Fruit fly (Drosophila melanogaster): ENCODE data around the gene Polr2A.

The Polr2A gene

DNA sequence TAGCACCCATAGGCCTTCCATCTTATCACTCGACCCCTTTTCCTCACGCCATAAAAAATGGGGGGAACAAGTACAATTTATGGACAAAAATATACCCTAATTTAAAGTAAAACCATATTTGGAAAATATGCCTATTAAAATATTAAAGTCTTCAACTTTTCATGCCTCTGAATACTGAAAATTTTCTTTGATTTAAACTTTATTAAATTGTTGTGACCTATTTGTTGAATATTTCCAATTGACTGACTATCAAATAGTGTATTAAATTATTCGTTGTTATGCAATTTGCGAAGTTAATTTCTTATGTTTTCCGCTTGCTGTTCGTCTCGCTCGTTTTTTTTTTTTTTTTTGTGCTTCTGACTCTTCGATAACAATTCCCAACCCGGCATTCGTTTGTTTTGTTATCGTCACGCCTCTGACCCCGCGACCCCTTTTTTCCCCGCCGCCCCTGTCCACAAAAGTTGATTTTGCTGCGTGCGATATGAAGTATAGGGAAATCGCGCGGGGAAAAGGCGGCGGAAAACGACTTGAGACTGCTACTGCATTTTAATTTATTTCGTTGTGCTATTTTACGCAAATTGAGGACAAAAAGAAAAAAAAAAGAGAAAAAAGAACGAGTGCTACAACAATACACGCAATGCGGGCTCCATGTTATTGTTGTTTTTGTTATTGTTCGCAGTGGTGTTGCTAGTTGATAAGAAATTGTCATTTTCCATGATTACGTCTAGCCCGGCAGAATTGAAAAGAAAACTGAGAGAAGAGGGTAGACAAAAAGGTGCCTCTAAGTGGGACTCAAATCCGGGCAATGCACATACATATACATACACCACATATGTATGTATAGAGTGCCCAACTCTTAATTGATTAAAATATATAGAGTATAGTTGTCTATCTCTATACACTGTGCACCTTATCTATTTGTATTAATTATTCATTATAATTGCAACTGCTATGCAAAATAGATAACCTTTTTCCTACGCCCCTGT lies 48.3 kb downstream of the Polr2A start (continued):
- TF ChIP-seq CG3065 (GFP tag; optimal IDR thresholded peaks at IDR 0.05): no peak
- peak; percentile 75 for TF ChIP-seq CG13424 (tag; optimal IDR thresholded peaks at IDR 0.05)
- no peak for TF ChIP-seq dati (GFP tag; IDR thresholded peaks at IDR 0.05)
- TF ChIP-seq D19A (tag; optimal IDR thresholded peaks at IDR 0.05): peak; percentile 99
- TF ChIP-seq C15 (GFP tag; IDR thresholded peaks at IDR 0.05): no peak
- TF ChIP-seq CG10979 (tag; optimal IDR thresholded peaks at IDR 0.05): peak; percentile 65
- TF ChIP-seq insv (GFP tag; optimal IDR thresholded peaks at IDR 0.05): no peak
- TF ChIP-seq Hmx (GFP tag; optimal IDR thresholded peaks at IDR 0.05): no peak
- TF ChIP-seq CG3407 (GFP tag; optimal IDR thresholded peaks at IDR 0.05): peak; percentile 48
- peak; percentile 6 for TF ChIP-seq CG13775 (GFP tag; optimal IDR thresholded peaks at IDR 0.05)
- TF ChIP-seq Pdp1 (GFP tag; optimal IDR thresholded peaks at IDR 0.05): peak; percentile 41 to 59
- TF ChIP-seq seq (GFP tag; IDR thresholded peaks at IDR 0.05): peak; percentile 59; the same call in 1 of the 2 replicates
- no peak for TF ChIP-seq CG12299 (tag; optimal IDR thresholded peaks at IDR 0.05)
- no peak for TF ChIP-seq CG12744 (GFP tag; optimal IDR thresholded peaks at IDR 0.05)
- TF ChIP-seq CG12219 (GFP tag; optimal IDR thresholded peaks at IDR 0.05): peak; percentile 60
- peak; percentile 25 for TF ChIP-seq Camta (GFP tag; optimal IDR thresholded peaks at IDR 0.05)
- TF ChIP-seq Hr78 (GFP tag; optimal IDR thresholded peaks at IDR 0.05): peak in 1 of 2 experiments; percentile 97
- TF ChIP-seq CG12155 (GFP tag; optimal IDR thresholded peaks at IDR 0.05): peak; percentile 57
- no peak for TF ChIP-seq tx (GFP tag; optimal IDR thresholded peaks at IDR 0.05)
- TF ChIP-seq CG10462 (GFP tag; optimal IDR thresholded peaks at IDR 0.05): peak; percentile 39
- TF ChIP-seq NK7.1 (GFP tag; optimal IDR thresholded peaks at IDR 0.05): no peak
- peak; percentile 66 for TF ChIP-seq CG32767 (GFP tag; IDR thresholded peaks at IDR 0.05)
- TF ChIP-seq ranshi (GFP tag; IDR thresholded peaks at IDR 0.05): 0 out of 2 replicates have a peak, but pooled peaks have one; percentile 38
- peak; percentile 32; the same call in 2 of the 3 replicates for TF ChIP-seq croc (GFP tag; conservative IDR thresholded peaks at IDR 0.05)
- TF ChIP-seq Neu2 (GFP tag; optimal IDR thresholded peaks at IDR 0.05; ENCODE audit: borderline replicate concordance): no peak
- TF ChIP-seq CG5245 (GFP tag; optimal IDR thresholded peaks at IDR 0.05): peak; percentile 7
- TF ChIP-seq CG11723 (GFP tag; optimal IDR thresholded peaks at IDR 0.05): peak; percentile 1
- peak; percentile 70 for TF ChIP-seq vvl (GFP tag; IDR thresholded peaks at IDR 0.05)
- no peak for TF ChIP-seq Kr (GFP tag; optimal IDR thresholded peaks at IDR 0.05)
- TF ChIP-seq CG6272 (GFP tag; IDR thresholded peaks at IDR 0.05): peak; percentile 44
- TF ChIP-seq gem (tag; optimal IDR thresholded peaks at IDR 0.05): peak; percentile 85
- peak; percentile 62 for TF ChIP-seq Hr3 (GFP tag; optimal IDR thresholded peaks at IDR 0.05)
- no peak for TF ChIP-seq btn (GFP tag; optimal IDR thresholded peaks at IDR 0.05)
- TF ChIP-seq Oli (tag; optimal IDR thresholded peaks at IDR 0.05): peak; percentile 72
- no peak for TF ChIP-seq eyg (GFP tag; optimal IDR thresholded peaks at IDR 0.05)
- peak; percentile 59 for TF ChIP-seq Ssrp (tag; optimal IDR thresholded peaks at IDR 0.05)
- TF ChIP-seq Ptx1 (GFP tag; IDR thresholded peaks at IDR 0.05): peak; percentile 80
- no peak for TF ChIP-seq HLH4C (GFP tag; IDR thresholded peaks at IDR 0.05; ENCODE audit: partially characterized antibody)
- peak; percentile 67 for TF ChIP-seq fd96Cb (tag; optimal IDR thresholded peaks at IDR 0.05)
- TF ChIP-seq CG7786 (GFP tag; optimal IDR thresholded peaks at IDR 0.05): peak; percentile 4
- TF ChIP-seq Dbx (GFP tag; IDR thresholded peaks at IDR 0.05): peak; percentile 31; the same call in 1 of the 3 replicates
- peak; percentile 78 for TF ChIP-seq lab (GFP tag; optimal IDR thresholded peaks at IDR 0.05)
- TF ChIP-seq CG3847 (GFP tag; IDR thresholded peaks at IDR 0.05): peak; percentile 34; the same call in 1 of the 2 replicates
- no peak for TF ChIP-seq al (GFP tag; IDR thresholded peaks at IDR 0.05)
- no peak for TF ChIP-seq jumu (GFP tag; optimal IDR thresholded peaks at IDR 0.05)
- TF ChIP-seq CG2712 (tag; optimal IDR thresholded peaks at IDR 0.05): peak; percentile 74
- peak; percentile 29; the same call in 1 of the 2 replicates for TF ChIP-seq CG32532 (GFP tag; IDR thresholded peaks at IDR 0.05)

Data from whole organism, embryonic.